Worm (Caenorhabditis elegans): Measurements from ENCODE around the gene F21C10.13.

DNA sequence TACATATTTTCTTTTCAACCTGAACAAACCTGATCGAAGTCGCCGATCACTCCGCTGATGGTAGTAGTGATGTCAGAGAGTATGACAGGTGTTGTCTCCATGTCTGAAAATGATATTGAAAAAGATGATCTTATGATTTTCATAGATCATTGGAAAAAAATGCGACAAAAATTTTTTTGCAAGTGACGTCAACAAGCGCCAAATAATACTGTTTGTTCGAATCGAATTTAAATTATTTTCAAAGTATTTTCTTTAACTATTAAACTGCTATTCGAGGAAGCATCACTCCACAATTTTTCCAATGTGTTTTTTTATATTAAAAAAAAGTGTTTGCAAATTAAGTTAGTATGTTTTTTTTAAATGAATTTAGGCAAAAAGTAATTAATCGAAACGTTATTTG is 15.5 kb downstream of the F21C10.13 start, which contains the start of gene pitr-2:
- TF ChIP-seq pha-4 (GFP tag; IDR thresholded peaks at IDR 0.05) (no peak), pha-4 (tag; optimal IDR thresholded peaks at IDR 0.05) (no peak), ctbp-1 (GFP tag; IDR thresholded peaks at IDR 0.05) (no peak), ces-1 (GFP tag; optimal IDR thresholded peaks at IDR 0.05) (no peak), nhr-102 (tag; optimal IDR thresholded peaks at IDR 0.05) (no peak), lin-13 (GFP tag; optimal IDR thresholded peaks at IDR 0.05) (no peak), F26F4.8 (GFP tag; conservative IDR thresholded peaks at IDR 0.05) (no peak), fos-1 (tag; optimal IDR thresholded peaks at IDR 0.05) (no peak), egl-27 (tag; optimal IDR thresholded peaks at IDR 0.05) (no peak), nhr-41 (GFP tag; IDR thresholded peaks at IDR 0.05) (no peak), duxl-1 (tag; optimal IDR thresholded peaks at IDR 0.05; ENCODE audit: poor library complexity) (no peak)
